Worm (Caenorhabditis elegans): Measurements from ENCODE around the gene C44H4.4.

Gene C44H4.4

ce11 chrX:14556403-14556802, 32.5 kb downstream of the C44H4.4 start (continued):
- TF ChIP-seq nhr-19 (GFP tag; conservative IDR thresholded peaks at IDR 0.05) (no peak), ceh-8 (GFP tag; optimal IDR thresholded peaks at IDR 0.05) (no peak), nhr-237 (tag; optimal IDR thresholded peaks at IDR 0.05) (no peak), nhr-84 (tag; optimal IDR thresholded peaks at IDR 0.05) (no peak), efl-3 (GFP tag; optimal IDR thresholded peaks at IDR 0.05) (no peak), ets-5 (GFP tag; IDR thresholded peaks at IDR 0.05) (no peak)

ce11 chrX:14549709-14550199, 39.1 kb downstream of the C44H4.4 start, which contains the start of gene ram-5:
ram-5 (plus strand) TSS chrX:14550149.
- TF ChIP-seq nhr-85 (tag) (peak; percentile 61), ama-1 (optimal IDR thresholded peaks at IDR 0.05) (no peak)

- TF ChIP-seq nhr-20 (tag; optimal IDR thresholded peaks at IDR 0.05) (no peak), irx-1 (tag; optimal IDR thresholded peaks at IDR 0.05) (no peak), nhr-11 (tag; optimal IDR thresholded peaks at IDR 0.05) (no peak), mef-2 (tag; optimal IDR thresholded peaks at IDR 0.05) (no peak), hlh-4 (tag; optimal IDR thresholded peaks at IDR 0.05) (no peak), fkh-4 (tag; optimal IDR thresholded peaks at IDR 0.05; ENCODE audit: borderline replicate concordance) (no peak), nhr-84 (tag; optimal IDR thresholded peaks at IDR 0.05) (no peak), snpc-4 (tag; optimal IDR thresholded peaks at IDR 0.05) (no peak), aha-1 (tag; optimal IDR thresholded peaks at IDR 0.05) (no peak)
Measured at ce11 chrX:14545543-14545942, 43.4 kb downstream of the C44H4.4 start, which contains the start of gene enri-2. enri-2 (plus strand) TSS chrX:14545843.

ce11 chrX:14543224-14543623, 45.7 kb downstream of the C44H4.4 start, which contains the start of gene T24C2.3:
T24C2.3 (plus strand) TSS chrX:14543524.
- no peak for TF ChIP-seq nhr-237 (tag; optimal IDR thresholded peaks at IDR 0.05)
- TF ChIP-seq egl-13 (tag; optimal IDR thresholded peaks at IDR 0.05), result no peak
- no peak for TF ChIP-seq unc-130 (tag; optimal IDR thresholded peaks at IDR 0.05)
- no peak for TF ChIP-seq pag-3 (tag; optimal IDR thresholded peaks at IDR 0.05; ENCODE audit: borderline replicate concordance, insufficient read depth)
- TF ChIP-seq efl-1 (optimal IDR thresholded peaks at IDR 0.05), result no peak
- TF ChIP-seq efl-1 (GFP tag; optimal IDR thresholded peaks at IDR 0.05 in 1 of 2), result no peak
- TF ChIP-seq efl-3 (GFP tag; optimal IDR thresholded peaks at IDR 0.05), result no peak
- no peak for TF ChIP-seq mdl-1 (tag; optimal IDR thresholded peaks at IDR 0.05)
- TF ChIP-seq snu-23 (GFP tag; optimal IDR thresholded peaks at IDR 0.05), result no peak
- no peak for TF ChIP-seq egl-27 (tag; optimal IDR thresholded peaks at IDR 0.05)
- no peak for TF ChIP-seq nhr-71 (tag; optimal IDR thresholded peaks at IDR 0.05)
- no peak for TF ChIP-seq mab-9 (GFP tag; IDR thresholded peaks at IDR 0.05)

- no peak for TF ChIP-seq nhr-90 (tag; optimal IDR thresholded peaks at IDR 0.05; ENCODE audit: poor library complexity)
- no peak for TF ChIP-seq aha-1 (tag; optimal IDR thresholded peaks at IDR 0.05)
- TF ChIP-seq swsn-7 (tag; optimal IDR thresholded peaks at IDR 0.05), result no peak
- no peak for TF ChIP-seq nhr-20 (tag; optimal IDR thresholded peaks at IDR 0.05)
Measured at ce11 chrX:14541992-14542391, 46.9 kb downstream of the C44H4.4 start, which contains the start of gene fbxa-81. fbxa-81 (minus strand) TSS chrX:14542092.

ce11 chrX:14539468-14539867, 49.4 kb downstream of the C44H4.4 start:
- TF ChIP-seq elt-2 (tag; optimal IDR thresholded peaks at IDR 0.05) (peak; percentile 47), unc-30 (tag; optimal IDR thresholded peaks at IDR 0.05) (no peak)

- TF ChIP-seq efl-1 (optimal IDR thresholded peaks at IDR 0.05) (no peak), efl-1 (GFP tag; optimal IDR thresholded peaks at IDR 0.05 in 1 of 2) (peak in 1 of 2 experiments; percentile 51), elt-2 (tag; optimal IDR thresholded peaks at IDR 0.05) (peak; percentile 52), snu-23 (GFP tag; optimal IDR thresholded peaks at IDR 0.05) (no peak)
Measured at ce11 chrX:14537625-14538024, 51.3 kb downstream of the C44H4.4 start.
